Fruit fly (Drosophila melanogaster): Measurements from ENCODE around the gene ogre.

ogre gene

DNA sequence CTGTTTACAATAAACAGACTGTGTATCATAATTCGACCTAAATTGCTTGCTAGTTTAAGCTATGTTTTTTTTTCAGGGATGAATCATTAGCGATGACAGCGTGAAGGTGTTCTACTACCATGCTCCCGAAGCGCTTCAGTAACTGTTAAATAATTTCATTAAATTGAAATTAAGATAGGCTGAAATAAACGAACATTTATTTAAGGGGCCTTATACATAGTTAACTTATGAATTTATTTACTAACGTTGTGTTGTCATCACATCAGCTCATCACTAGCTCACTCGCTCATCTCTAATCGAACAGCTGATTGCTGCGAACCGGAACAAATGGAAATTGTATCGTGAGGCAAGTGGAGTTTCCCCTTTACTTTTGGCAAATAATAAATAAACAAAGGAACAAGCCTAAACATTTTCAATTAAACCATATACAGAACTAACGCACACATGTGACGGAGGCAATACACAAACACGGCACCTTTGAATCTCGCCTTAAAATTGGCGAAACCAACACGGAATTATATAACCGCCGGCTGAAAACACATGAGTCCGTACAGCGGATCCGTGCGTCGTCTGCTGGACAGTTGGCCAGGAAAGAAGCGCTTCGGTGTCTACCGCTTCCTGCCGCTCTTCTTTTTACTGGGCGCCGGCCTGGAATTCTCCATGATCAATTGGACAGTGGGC is 20.1 kb upstream of the ogre start, which contains the start of the genes cm, sloth1 and sloth2 (continued):
- peak; percentile 75 for TF ChIP-seq Abd-B (GFP tag; optimal IDR thresholded peaks at IDR 0.05)
- TF ChIP-seq gcm2 (GFP tag; optimal IDR thresholded peaks at IDR 0.05) = peak; percentile 75
- peak; percentile 75 for TF ChIP-seq caup (GFP tag; optimal IDR thresholded peaks at IDR 0.05; ENCODE audit: severe bottlenecking)

dm6 chrX:7008102-7009087 is 17.3 kb upstream of the ogre start:
- TF ChIP-seq fd3F (GFP tag; optimal IDR thresholded peaks at IDR 0.05) (no peak), CG6654 (GFP tag; optimal IDR thresholded peaks at IDR 0.05) (no peak), fu2 (GFP tag; optimal IDR thresholded peaks at IDR 0.05) (no peak), CG10209 (GFP tag; optimal IDR thresholded peaks at IDR 0.05) (no peak), Abd-B (GFP tag; optimal IDR thresholded peaks at IDR 0.05) (no peak), ci (GFP tag; IDR thresholded peaks at IDR 0.05) (0 out of 3 replicates have a peak, but pooled peaks have one; percentile 19), HLH3B (GFP tag; IDR thresholded peaks at IDR 0.05) (0 out of 2 replicates have a peak, but pooled peaks have one; percentile 28), Med (GFP tag) (peak; percentile 25), CG17568 (GFP tag; optimal IDR thresholded peaks at IDR 0.05) (no peak), sens-2 (GFP tag; IDR thresholded peaks at IDR 0.05) (no peak), Drgx (GFP tag; IDR thresholded peaks at IDR 0.05) (peak; percentile 74; the same call in 1 of the 2 replicates), CG10366 (GFP tag; IDR thresholded peaks at IDR 0.05) (no peak), p53 (GFP tag; optimal IDR thresholded peaks at IDR 0.05) (no peak), onecut (GFP tag; IDR thresholded peaks at IDR 0.05) (no peak), slou (GFP tag; optimal IDR thresholded peaks at IDR 0.05) (no peak), gsb-n (tag; optimal IDR thresholded peaks at IDR 0.05) (peak; percentile 41), z (GFP tag; IDR thresholded peaks at IDR 0.05) (peak; percentile 55; the same call in 1 of the 3 replicates), Xrp1 (GFP tag; IDR thresholded peaks at IDR 0.05) (0 out of 2 replicates have a peak, but pooled peaks have one; percentile 18), emc (GFP tag; optimal IDR thresholded peaks at IDR 0.05) (no peak), trh (GFP tag; optimal IDR thresholded peaks at IDR 0.05) (no peak), CG2678 (tag; optimal IDR thresholded peaks at IDR 0.05) (peak; percentile 30), Fer1 (GFP tag; optimal IDR thresholded peaks at IDR 0.05) (no peak), sqz (GFP tag; optimal IDR thresholded peaks at IDR 0.05) (peak; percentile 13), kni (GFP tag; optimal IDR thresholded peaks at IDR 0.05) (peak; percentile 26), dmrt99B (tag; optimal IDR thresholded peaks at IDR 0.05) (peak; percentile 33), Sin3A (optimal IDR thresholded peaks at IDR 0.05) (no peak), NFAT (GFP tag; IDR thresholded peaks at IDR 0.05) (no peak), CG4424 (GFP tag; optimal IDR thresholded peaks at IDR 0.05) (no peak), Nf-YC (tag; optimal IDR thresholded peaks at IDR 0.05) (no peak), sisA (GFP tag; IDR thresholded peaks at IDR 0.05) (0 out of 2 replicates have a peak, but pooled peaks have one; percentile 10), Jarid2 (GFP tag; optimal IDR thresholded peaks at IDR 0.05) (no peak), HmgZ (tag; optimal IDR thresholded peaks at IDR 0.05) (no peak), Hr78 (GFP tag; optimal IDR thresholded peaks at IDR 0.05) (peak in 1 of 2 experiments; percentile 21), CG13775 (GFP tag; optimal IDR thresholded peaks at IDR 0.05) (no peak), CG7372 (GFP tag; IDR thresholded peaks at IDR 0.05) (no peak), unc-4 (GFP tag; IDR thresholded peaks at IDR 0.05; ENCODE audit: partially characterized antibody) (no peak), Ravus (GFP tag; IDR thresholded peaks at IDR 0.05) (no peak), eyg (GFP tag; optimal IDR thresholded peaks at IDR 0.05) (no peak), exex (tag; optimal IDR thresholded peaks at IDR 0.05) (no peak), CG7839 (tag; optimal IDR thresholded peaks at IDR 0.05) (peak; percentile 16), CG17361 (GFP tag; IDR thresholded peaks at IDR 0.05) (0 out of 3 replicates have a peak, but pooled peaks have one; percentile 9), Ets65A (GFP tag) (peak; percentile 87), HmgD (GFP tag; optimal IDR thresholded peaks at IDR 0.05) (no peak)

Measured in whole organism, embryonic.